Fruit fly (Drosophila melanogaster) whole organism, pupa: ENCODE data around the gene CG6686.

ENCODE experiments used
- CG10348 ChIP-seq: fragments of 200-800 bp; sonication (Bioruptor generic); IDR thresholded peaks from 2 replicates; pipeline ENCODE4 v1.3.6; 2022; ENCODE audit warnings: missing biosample characterization, missing genetic modification characterization
- CG12605 ChIP-seq: fragments of 200-800 bp; sonication (Bioruptor generic); IDR thresholded peaks from 2 replicates; pipeline ENCODE4 v1.3.6; 2022; ENCODE audit warnings: missing biosample characterization, missing genetic modification characterization
- CG13204 ChIP-seq: fragments of 200-800 bp; sonication (Bioruptor generic); optimal IDR thresholded peaks from 2 replicates; lab custom pipeline; 2018; ENCODE audit warnings: missing biosample characterization, mild to moderate bottlenecking, missing genetic modification characterization, moderate library complexity
- CG15710 ChIP-seq: fragments of 200-800 bp; sonication (Bioruptor generic); optimal IDR thresholded peaks from 2 replicates; lab custom pipeline; 2018; ENCODE audit warnings: missing biosample characterization, mild to moderate bottlenecking, missing genetic modification characterization, moderate library complexity
- CG17806 ChIP-seq: fragments of 200-800 bp; sonication (Bioruptor generic); optimal IDR thresholded peaks from 2 replicates; lab custom pipeline; 2018; ENCODE audit warnings: missing biosample characterization, mild to moderate bottlenecking, missing genetic modification characterization, moderate library complexity
- CG32121 ChIP-seq: fragments of 200-800 bp; sonication (Bioruptor generic); IDR thresholded peaks from 2 replicates; pipeline ENCODE4 v1.3.6; 2022; ENCODE audit warnings: missing biosample characterization, missing genetic modification characterization
- CG34367 ChIP-seq: fragments of 200-800 bp; sonication (Bioruptor generic); optimal IDR thresholded peaks from 2 replicates; lab custom pipeline; 2018; ENCODE audit warnings: missing biosample characterization, mild to moderate bottlenecking, missing genetic modification characterization
- CG4496 ChIP-seq: fragments of 200-800 bp; sonication (Bioruptor generic); IDR thresholded peaks from 3 replicates; pipeline ENCODE4 v1.3.6; 2022; ENCODE audit warnings: missing biosample characterization, missing genetic modification characterization
- CG8301 ChIP-seq: fragments of 200-800 bp; sonication (Bioruptor generic); optimal IDR thresholded peaks from 2 replicates; lab custom pipeline; 2018; ENCODE audit warnings: missing biosample characterization, mild to moderate bottlenecking, missing genetic modification characterization
- CG9948 ChIP-seq: fragments of 200-800 bp; sonication (Bioruptor generic); optimal IDR thresholded peaks from 2 replicates; lab custom pipeline; 2018; ENCODE audit warnings: missing biosample characterization, mild to moderate bottlenecking, missing genetic modification characterization, moderate library complexity
- EcR ChIP-seq: fragments of 200-800 bp; sonication (Bioruptor generic); optimal IDR thresholded peaks from 3 replicates; lab custom pipeline; 2019; ENCODE audit warnings: missing biosample characterization, missing genetic modification characterization, mild to moderate bottlenecking, moderate library complexity, missing genetic modification reagents
- Pif1B ChIP-seq: fragments of 200-800 bp; sonication (Bioruptor generic); optimal IDR thresholded peaks from 3 replicates; lab custom pipeline; 2016; ENCODE audit warnings: missing biosample characterization, missing genetic modification characterization
- fd96Ca ChIP-seq: fragments of 200-800 bp; sonication (Bioruptor generic); IDR thresholded peaks from 3 replicates; pipeline ENCODE4 v1.3.6; 2022; ENCODE audit warnings: missing biosample characterization, missing genetic modification characterization
- rn ChIP-seq: fragments of 200-800 bp; sonication (Bioruptor generic); IDR thresholded peaks from 2 replicates; pipeline ENCODE4 v1.3.6; 2022; ENCODE audit warnings: missing biosample characterization, missing genetic modification characterization

DNA sequence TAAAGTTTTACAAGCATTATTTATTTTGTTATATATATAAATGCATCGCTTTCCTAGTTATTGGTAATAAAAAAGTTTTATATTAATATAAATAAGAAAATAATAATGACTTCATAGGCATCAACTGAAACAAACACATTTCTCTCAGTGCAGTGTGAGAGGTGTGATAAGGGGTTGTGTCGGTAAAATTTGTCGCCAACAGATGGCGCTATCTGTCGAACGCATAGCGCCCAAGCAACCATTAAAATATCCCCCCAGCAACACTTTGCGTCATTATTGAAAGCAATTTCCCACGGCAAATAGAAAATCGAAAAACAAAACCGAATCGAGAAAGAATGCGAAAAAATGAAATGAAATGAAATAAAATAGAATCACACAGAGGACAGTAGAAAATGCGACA lies 47.2 kb downstream of the CG6686 start:
- no peak for TF ChIP-seq CG4496 (GFP tag; lab: Robert Waterston, UW)
- TF ChIP-seq EcR (GFP tag; lab: Kevin White, UChicago) = no peak
- no peak for TF ChIP-seq CG15710 (tag; lab: Kevin White, UChicago)
- TF ChIP-seq CG10348 = no peak
- no peak for TF ChIP-seq CG34367 (tag; lab: Kevin White, UChicago)
- no peak for TF ChIP-seq fd96Ca (GFP tag; lab: Robert Waterston, UW)
- no peak for TF ChIP-seq CG9948 (tag; lab: Kevin White, UChicago)
- TF ChIP-seq CG8301 (tag; lab: Kevin White, UChicago) = no peak
- no peak for TF ChIP-seq CG13204
- no peak for TF ChIP-seq Pif1B
- no peak for TF ChIP-seq rn (GFP tag; lab: Robert Waterston, UW)
- no peak for TF ChIP-seq CG17806
- no peak for TF ChIP-seq CG32121 (GFP tag; lab: Robert Waterston, UW)
- TF ChIP-seq CG12605 = no peak
